Fruit fly (Drosophila melanogaster): ENCODE data around the gene CG6118.

Gene CG6118

DNA sequence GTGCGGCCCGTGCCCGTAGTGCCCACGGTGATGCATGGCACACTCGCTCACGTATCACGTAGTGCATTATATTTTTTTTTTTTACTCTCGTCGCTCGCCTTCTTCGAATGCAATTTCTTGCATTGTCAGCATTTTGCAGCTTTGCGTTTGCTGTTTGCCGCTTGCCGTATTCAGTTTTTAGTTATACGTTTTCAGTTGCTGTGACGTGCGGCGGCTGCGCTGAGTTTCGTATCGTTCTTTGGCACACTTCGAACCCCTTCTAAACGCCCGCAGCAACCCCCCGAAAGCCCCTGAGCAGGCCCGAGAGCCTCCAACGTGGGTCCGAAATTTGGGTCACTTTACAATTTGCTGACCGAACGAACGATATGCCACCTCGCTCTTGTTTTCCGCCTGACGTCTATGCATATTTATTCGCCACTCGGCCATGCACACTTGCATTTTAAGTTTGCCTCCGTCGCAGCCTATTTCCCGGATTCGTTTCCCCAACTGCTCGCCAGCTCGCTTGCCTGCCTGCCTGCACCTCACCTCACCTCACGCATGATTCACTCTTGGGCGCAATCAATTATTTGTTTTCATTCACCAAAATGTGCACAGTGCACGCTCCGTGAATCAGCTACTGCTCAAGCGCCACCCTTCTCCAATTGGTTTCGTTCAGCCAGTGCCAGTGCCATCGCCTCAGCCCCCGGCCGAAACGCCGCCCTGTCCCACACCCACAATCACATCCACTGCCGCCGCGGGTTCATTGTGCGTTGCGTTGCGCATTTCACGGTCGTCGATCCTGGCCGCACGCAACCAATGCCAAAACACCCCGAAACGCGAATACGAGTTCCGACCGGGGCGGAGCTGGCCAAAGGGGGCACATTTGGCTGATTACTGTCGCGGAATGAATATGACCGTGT, 23.6 kb downstream of the CG6118 start:
- TF ChIP-seq EcR (GFP tag; optimal IDR thresholded peaks at IDR 0.05) (peak; percentile 89), CG10348 (GFP tag; IDR thresholded peaks at IDR 0.05) (no peak), gl (tag; optimal IDR thresholded peaks at IDR 0.05) (no peak), CG13204 (GFP tag; optimal IDR thresholded peaks at IDR 0.05) (peak; percentile 24), Pif1B (GFP tag; optimal IDR thresholded peaks at IDR 0.05) (no peak)

DNA sequence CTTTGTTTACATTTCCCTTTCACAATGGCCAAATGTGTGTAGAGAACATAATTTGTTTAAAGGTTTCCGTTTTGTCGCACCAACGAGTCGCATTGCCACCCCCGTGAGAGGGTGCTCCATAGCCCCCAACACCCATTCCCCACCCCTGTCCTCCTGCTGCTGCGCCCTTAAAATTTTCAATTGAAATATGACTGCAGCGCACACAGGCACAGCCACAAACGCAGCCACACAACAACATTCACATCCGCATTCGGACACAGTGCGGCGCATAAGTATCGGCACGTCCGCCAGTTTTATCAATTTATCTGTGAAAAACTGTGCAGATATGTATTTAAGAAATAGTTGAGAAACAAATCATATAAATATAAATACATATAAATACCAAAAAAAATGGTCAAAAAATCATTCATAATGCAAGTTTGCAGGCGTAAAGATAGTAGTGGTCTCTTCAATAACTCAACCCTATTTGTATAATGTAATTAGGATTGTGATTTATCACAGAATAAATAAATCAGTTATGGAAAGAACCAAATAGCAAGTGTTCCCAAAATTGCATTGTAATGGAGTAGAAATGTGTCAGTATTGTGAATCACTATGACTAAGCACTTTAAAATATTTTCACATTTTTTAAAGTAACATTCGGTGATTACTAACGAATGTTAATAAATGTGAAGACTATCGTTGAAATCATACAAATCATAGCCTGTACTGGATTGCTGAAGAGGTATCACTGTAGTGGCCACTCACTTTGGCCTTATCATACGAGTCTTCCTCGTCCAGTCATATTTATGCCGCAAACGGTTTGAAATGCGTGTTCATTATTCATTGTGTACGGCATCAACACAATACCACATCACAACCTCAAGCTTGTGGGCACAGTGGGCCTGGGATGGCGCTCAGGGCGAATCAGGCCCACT, 24.5 kb downstream of the CG6118 start:
- peak; percentile 10; the same call in 1 of the 2 replicates for TF ChIP-seq rn (GFP tag; IDR thresholded peaks at IDR 0.05)
- peak; percentile 19 for TF ChIP-seq CG14655 (GFP tag; optimal IDR thresholded peaks at IDR 0.05)
- no peak for TF ChIP-seq CG9948 (tag; optimal IDR thresholded peaks at IDR 0.05)
- peak; percentile 71; the same call in 2 of the 3 replicates for TF ChIP-seq CG4496 (GFP tag; IDR thresholded peaks at IDR 0.05)
- TF ChIP-seq Ets98B (GFP tag; IDR thresholded peaks at IDR 0.05) = peak; percentile 62
- TF ChIP-seq Snoo (tag; optimal IDR thresholded peaks at IDR 0.05) = peak; percentile 28
- peak; percentile 73; the same call in 1 of the 3 replicates for TF ChIP-seq fd96Ca (GFP tag; IDR thresholded peaks at IDR 0.05)
- TF ChIP-seq CG8159 (tag; optimal IDR thresholded peaks at IDR 0.05) = peak; percentile 9
- no peak for TF ChIP-seq D1 (tag; optimal IDR thresholded peaks at IDR 0.05)
- TF ChIP-seq CG32121 (GFP tag; IDR thresholded peaks at IDR 0.05) = peak; percentile 24; the same call in 1 of the 2 replicates
- no peak for TF ChIP-seq gl (tag; optimal IDR thresholded peaks at IDR 0.05)
- no peak for TF ChIP-seq CG8301 (tag; optimal IDR thresholded peaks at IDR 0.05)
- TF ChIP-seq Pif1B (GFP tag; optimal IDR thresholded peaks at IDR 0.05) = no peak

DNA sequence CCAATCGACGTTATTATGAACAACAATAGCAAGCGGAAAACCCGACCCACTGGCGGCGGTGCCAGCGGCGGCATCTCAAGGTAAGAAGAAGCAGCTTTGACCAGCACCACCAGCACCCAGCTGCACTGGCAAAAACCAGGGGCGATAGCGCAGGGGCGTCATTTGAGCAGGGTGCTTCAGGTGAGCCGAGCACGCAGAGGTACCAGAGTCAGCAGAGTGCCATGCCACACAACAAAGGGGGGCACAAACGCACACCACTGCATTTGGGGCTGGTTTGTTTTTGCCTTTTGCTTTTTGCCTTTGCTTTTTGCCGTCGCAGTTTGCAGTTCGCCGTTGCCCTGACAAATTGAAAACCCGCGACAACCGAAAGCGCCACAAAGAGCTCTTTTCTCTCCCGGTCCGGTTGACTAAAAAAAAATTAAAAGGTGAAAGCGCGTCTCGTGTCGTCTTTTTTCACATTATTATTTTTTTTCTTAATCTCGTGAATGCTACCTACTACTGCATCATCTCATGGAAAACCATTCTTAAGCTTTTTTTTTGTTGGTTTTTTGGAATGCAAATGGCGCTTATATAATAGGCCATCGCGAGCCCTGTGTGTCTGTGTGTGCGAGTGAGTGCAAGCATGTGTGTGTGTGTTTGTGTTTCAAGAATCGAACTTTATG, 25.3 kb downstream of the CG6118 start:
- TF ChIP-seq CG8301 (tag; optimal IDR thresholded peaks at IDR 0.05) = no peak
- peak; percentile 54; the same call in 1 of the 2 replicates for TF ChIP-seq rn (GFP tag; IDR thresholded peaks at IDR 0.05)
- TF ChIP-seq Pif1A (GFP tag; optimal IDR thresholded peaks at IDR 0.05) = peak; percentile 29
- no peak for TF ChIP-seq EcR (GFP tag; optimal IDR thresholded peaks at IDR 0.05)
- TF ChIP-seq CG14655 (GFP tag; optimal IDR thresholded peaks at IDR 0.05) = peak; percentile 16
- TF ChIP-seq CG13204 (GFP tag; optimal IDR thresholded peaks at IDR 0.05) = peak; percentile 27
- TF ChIP-seq gl (tag; optimal IDR thresholded peaks at IDR 0.05) = no peak
- TF ChIP-seq CG15710 (tag; optimal IDR thresholded peaks at IDR 0.05) = no peak
- no peak for TF ChIP-seq Snoo (tag; optimal IDR thresholded peaks at IDR 0.05)
- TF ChIP-seq CG17806 (tag; optimal IDR thresholded peaks at IDR 0.05) = no peak
- TF ChIP-seq fd96Ca (GFP tag; IDR thresholded peaks at IDR 0.05) = peak; percentile 75
- TF ChIP-seq Pif1B (GFP tag; optimal IDR thresholded peaks at IDR 0.05) = peak; percentile 0
- TF ChIP-seq D1 (tag; optimal IDR thresholded peaks at IDR 0.05) = no peak
- no peak for TF ChIP-seq CG9948 (tag; optimal IDR thresholded peaks at IDR 0.05)
- TF ChIP-seq CG32121 (GFP tag; IDR thresholded peaks at IDR 0.05) = peak; percentile 69
- no peak for TF ChIP-seq CG4496 (GFP tag; IDR thresholded peaks at IDR 0.05)
- no peak for TF ChIP-seq CG34367 (tag; optimal IDR thresholded peaks at IDR 0.05)
- no peak for TF ChIP-seq CG8159 (tag; optimal IDR thresholded peaks at IDR 0.05)
- 0 out of 2 replicates have a peak, but pooled peaks have one; percentile 17 for TF ChIP-seq CG10348 (GFP tag; IDR thresholded peaks at IDR 0.05)
- TF ChIP-seq Ets98B (GFP tag; IDR thresholded peaks at IDR 0.05) = peak; percentile 74; the same call in 1 of the 2 replicates
- TF ChIP-seq CG12605 (GFP tag; IDR thresholded peaks at IDR 0.05) = no peak

DNA sequence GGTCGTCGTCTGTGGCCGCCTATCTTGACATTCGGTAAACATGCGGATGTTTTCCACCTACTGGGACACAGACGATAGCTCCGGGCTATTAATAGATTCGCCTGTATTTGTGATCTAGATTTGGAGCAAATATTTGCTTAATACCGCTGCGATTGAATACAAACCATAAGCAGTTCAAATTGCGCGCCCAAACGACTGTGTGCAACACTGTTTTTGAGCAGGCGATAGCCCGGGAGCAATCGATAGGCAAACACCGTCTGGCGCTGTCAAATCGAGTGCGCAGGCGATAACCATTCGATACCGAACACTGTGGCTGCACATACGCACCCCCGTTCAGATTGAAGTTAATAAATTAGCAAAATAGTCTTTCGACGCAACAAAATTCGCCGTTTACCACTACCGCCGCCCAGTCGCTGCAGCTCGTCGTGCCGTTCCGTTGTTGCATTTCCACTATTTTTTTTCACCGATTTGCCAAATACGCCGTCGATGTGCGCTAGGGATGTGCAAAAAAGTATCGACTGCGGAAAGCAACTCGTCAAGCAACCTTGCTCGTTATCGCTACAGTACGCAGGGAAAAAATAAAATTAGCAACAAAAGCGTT, 26.3 kb downstream of the CG6118 start, which contains the start of gene Atx2:
Atx2 (plus strand) TSS at position 293 of the 601 bp plus-strand sequence.
- TF ChIP-seq fd96Ca (GFP tag; IDR thresholded peaks at IDR 0.05) (peak; percentile 23; the same call in 1 of the 3 replicates), CG34367 (tag; optimal IDR thresholded peaks at IDR 0.05) (no peak)

DNA sequence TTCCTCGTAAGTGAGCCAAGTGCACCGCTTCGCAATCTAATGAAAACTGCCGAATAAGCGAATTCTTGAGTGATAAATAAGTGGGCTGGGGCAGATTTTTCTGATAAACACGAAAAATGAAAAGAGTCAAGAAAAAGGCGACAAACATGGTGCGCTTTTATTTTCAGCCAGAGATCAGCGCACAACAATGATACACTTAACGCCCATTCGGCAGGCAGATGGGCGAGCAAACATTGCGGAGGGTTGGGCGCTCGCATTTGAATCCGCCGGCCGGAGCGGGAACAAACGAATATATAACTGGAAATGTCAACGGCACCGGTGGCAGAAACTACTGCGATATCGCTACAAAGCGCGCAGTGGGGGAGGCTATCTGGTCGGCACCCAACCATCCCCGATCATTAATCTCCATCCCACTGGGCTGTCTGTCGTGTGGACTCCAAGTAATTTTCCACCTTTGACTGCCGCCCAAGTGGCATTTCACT, 27.5 kb downstream of the CG6118 start, which contains the start of gene CG6125:
CG6125 (minus strand) TSS at position 51 of the 482 bp plus-strand sequence.
- TF ChIP-seq CG8159 (tag; optimal IDR thresholded peaks at IDR 0.05) = no peak

Measured in whole organism, pupa.